Worm (Caenorhabditis elegans): ENCODE measurements around the gene atic-1.

The atic-1 gene

DNA sequence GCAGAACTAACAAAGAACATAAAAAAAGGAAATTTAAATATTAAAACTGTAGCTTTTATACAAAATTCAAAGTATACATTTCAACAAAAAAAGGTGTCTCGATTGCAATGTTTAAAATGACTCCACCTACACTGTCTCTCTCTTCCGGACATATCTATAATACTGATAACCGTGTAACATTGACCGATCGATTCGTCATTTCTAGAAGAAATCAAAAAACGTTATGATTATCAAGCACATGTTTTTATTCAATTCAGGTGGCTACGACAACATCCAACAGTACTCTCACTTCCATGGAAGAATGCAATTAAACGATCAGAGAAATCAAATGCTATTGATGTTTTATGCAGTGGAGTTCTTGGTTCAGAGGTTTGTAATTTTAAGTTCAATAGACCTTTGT, 16.7 kb downstream of the atic-1 start:
- TF ChIP-seq ref-1 (GFP tag; conservative IDR thresholded peaks at IDR 0.05) = no peak
- no peak for TF ChIP-seq med-1 (GFP tag; optimal IDR thresholded peaks at IDR 0.05; ENCODE audit: insufficient read depth)
- TF ChIP-seq klf-2 (GFP tag; conservative IDR thresholded peaks at IDR 0.05) = no peak
- no peak for TF ChIP-seq tab-1 (GFP tag; IDR thresholded peaks at IDR 0.05)
- TF ChIP-seq T22C8.4 (GFP tag; IDR thresholded peaks at IDR 0.05) = no peak
- TF ChIP-seq ztf-29 (GFP tag; IDR thresholded peaks at IDR 0.05) = no peak
- TF ChIP-seq flt-1 (GFP tag; IDR thresholded peaks at IDR 0.05) = no peak
- TF ChIP-seq cog-1 (tag; optimal IDR thresholded peaks at IDR 0.05) = no peak
- no peak for TF ChIP-seq ztf-23 (GFP tag; IDR thresholded peaks at IDR 0.05)

- peak; percentile 13 for TF ChIP-seq cog-1 (tag; optimal IDR thresholded peaks at IDR 0.05)
- no peak for TF ChIP-seq ref-1 (GFP tag; conservative IDR thresholded peaks at IDR 0.05)
Observed at ce11 chrIV:7902221-7902904, 20.5 kb downstream of the atic-1 start, which contains the start of gene arp-11. TSS of gene arp-11 (minus strand) at chrIV:7902271.

DNA sequence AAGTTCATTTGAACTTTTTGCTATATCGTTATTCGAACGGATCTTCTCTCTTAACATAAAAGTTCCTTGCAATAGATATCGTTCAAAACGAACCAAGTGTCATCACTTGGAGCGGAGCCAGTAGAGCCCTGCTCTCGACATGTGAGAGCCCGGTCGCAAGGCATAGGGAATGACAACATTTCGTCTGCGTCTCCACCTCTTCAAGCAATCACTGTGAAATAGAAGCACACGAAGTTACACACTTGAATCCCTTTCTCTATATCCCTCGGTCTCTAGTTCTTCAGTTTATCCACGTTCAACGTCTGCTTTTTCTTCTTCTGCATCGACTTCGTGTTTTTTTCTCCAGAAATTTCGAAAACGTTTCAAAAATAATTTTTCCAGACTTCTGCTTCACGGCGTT, 21.5 kb downstream of the atic-1 start, which contains the start of gene C49H3.6:
Gene C49H3.6, plus strand, starts transcription at position 380 of the 400 bp plus-strand sequence.
- TF ChIP-seq cog-1 (tag; optimal IDR thresholded peaks at IDR 0.05) = peak; percentile 29
- TF ChIP-seq med-1 (GFP tag; optimal IDR thresholded peaks at IDR 0.05; ENCODE audit: insufficient read depth) = no peak

DNA sequence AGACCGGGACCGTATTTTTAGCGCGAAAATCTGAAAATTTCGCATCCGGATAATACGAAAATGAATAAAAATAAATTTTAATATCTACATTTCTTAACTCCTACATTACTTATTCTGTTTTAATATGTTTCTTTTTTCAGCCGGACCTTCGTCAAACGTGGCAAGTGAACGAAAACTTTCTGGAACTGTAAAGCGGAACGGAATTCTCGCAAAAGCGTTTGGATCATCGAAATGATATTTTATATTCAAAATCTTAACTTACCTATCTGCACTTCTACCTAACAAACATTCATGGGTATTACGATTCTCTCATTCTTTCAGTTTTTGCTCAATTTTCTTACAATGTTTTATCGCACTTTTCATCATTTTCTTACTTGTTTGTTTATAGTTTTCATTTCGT, 24.8 kb downstream of the atic-1 start:
- TF ChIP-seq T22C8.4 (GFP tag; IDR thresholded peaks at IDR 0.05) (no peak), tab-1 (GFP tag; IDR thresholded peaks at IDR 0.05) (no peak), cog-1 (tag; optimal IDR thresholded peaks at IDR 0.05) (no peak), ref-1 (GFP tag; conservative IDR thresholded peaks at IDR 0.05) (no peak), ztf-23 (GFP tag; IDR thresholded peaks at IDR 0.05) (no peak), med-1 (GFP tag; optimal IDR thresholded peaks at IDR 0.05; ENCODE audit: insufficient read depth) (no peak), klf-2 (GFP tag; conservative IDR thresholded peaks at IDR 0.05) (no peak), ztf-29 (GFP tag; IDR thresholded peaks at IDR 0.05) (no peak), flt-1 (GFP tag; IDR thresholded peaks at IDR 0.05) (no peak)

- TF ChIP-seq med-1 (GFP tag; optimal IDR thresholded peaks at IDR 0.05; ENCODE audit: insufficient read depth) = no peak
- TF ChIP-seq flt-1 (GFP tag; IDR thresholded peaks at IDR 0.05) = peak; percentile 47; the same call in 1 of the 2 replicates
- no peak for TF ChIP-seq ztf-29 (GFP tag; IDR thresholded peaks at IDR 0.05)
- TF ChIP-seq tab-1 (GFP tag; IDR thresholded peaks at IDR 0.05) = no peak
- TF ChIP-seq cog-1 (tag; optimal IDR thresholded peaks at IDR 0.05) = no peak
Observed at ce11 chrIV:7909455-7910141, 27.8 kb downstream of the atic-1 start.

- TF ChIP-seq cog-1 (tag; optimal IDR thresholded peaks at IDR 0.05) (no peak), T22C8.4 (GFP tag; IDR thresholded peaks at IDR 0.05) (peak; percentile 54; the same call in 1 of the 2 replicates)
Observed at ce11 chrIV:7910197-7910735, 28.4 kb downstream of the atic-1 start, which contains the start of the genes npp-27 and ntl-4. TSS of gene npp-27 (minus strand) at chrIV:7910247. TSS of gene ntl-4 (plus strand) at chrIV:7910575.

ce11 chrIV:7914991-7915390, 33.2 kb downstream of the atic-1 start, which contains the start of gene C49H3.4:
TSS of gene C49H3.4 (plus strand) at chrIV:7915291.
- no peak for TF ChIP-seq med-1 (GFP tag; optimal IDR thresholded peaks at IDR 0.05; ENCODE audit: insufficient read depth)
- TF ChIP-seq klf-2 (GFP tag; conservative IDR thresholded peaks at IDR 0.05) = no peak
- no peak for TF ChIP-seq flt-1 (GFP tag; IDR thresholded peaks at IDR 0.05)
- TF ChIP-seq ztf-29 (GFP tag; IDR thresholded peaks at IDR 0.05) = no peak
- no peak for TF ChIP-seq ref-1 (GFP tag; conservative IDR thresholded peaks at IDR 0.05)
- no peak for TF ChIP-seq T22C8.4 (GFP tag; IDR thresholded peaks at IDR 0.05)
- no peak for TF ChIP-seq tab-1 (GFP tag; IDR thresholded peaks at IDR 0.05)

ce11 chrIV:7916907-7917306, 35.1 kb downstream of the atic-1 start:
- no peak for TF ChIP-seq tab-1 (GFP tag; IDR thresholded peaks at IDR 0.05)
- no peak for TF ChIP-seq med-1 (GFP tag; optimal IDR thresholded peaks at IDR 0.05; ENCODE audit: insufficient read depth)
- TF ChIP-seq cog-1 (tag; optimal IDR thresholded peaks at IDR 0.05) = no peak
- no peak for TF ChIP-seq ref-1 (GFP tag; conservative IDR thresholded peaks at IDR 0.05)
- TF ChIP-seq flt-1 (GFP tag; IDR thresholded peaks at IDR 0.05) = no peak
- TF ChIP-seq T22C8.4 (GFP tag; IDR thresholded peaks at IDR 0.05) = no peak
- TF ChIP-seq ztf-23 (GFP tag; IDR thresholded peaks at IDR 0.05) = no peak

DNA sequence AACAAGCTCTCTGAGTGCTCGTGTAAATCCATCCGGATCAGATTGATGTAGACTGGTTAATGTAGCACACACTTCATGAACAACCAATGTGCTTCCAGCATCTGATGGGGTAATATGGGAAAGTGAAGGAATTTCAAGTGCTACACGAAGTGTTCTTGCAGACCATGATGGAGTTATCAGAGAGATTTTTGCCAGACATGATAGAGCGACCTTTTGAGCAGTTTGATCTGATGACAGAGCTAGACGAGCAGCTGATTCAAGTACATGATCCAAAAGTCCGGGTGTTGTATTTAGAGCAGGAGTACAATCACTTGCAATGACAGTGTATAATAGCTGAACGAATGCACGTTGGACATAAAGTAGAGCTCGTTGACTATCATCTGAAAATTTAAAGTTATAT, 36.1 kb downstream of the atic-1 start:
- TF ChIP-seq ztf-23 (GFP tag; IDR thresholded peaks at IDR 0.05) (no peak), flt-1 (GFP tag; IDR thresholded peaks at IDR 0.05) (no peak), T22C8.4 (GFP tag; IDR thresholded peaks at IDR 0.05) (no peak), med-1 (GFP tag; optimal IDR thresholded peaks at IDR 0.05; ENCODE audit: insufficient read depth) (no peak), klf-2 (GFP tag; conservative IDR thresholded peaks at IDR 0.05) (no peak), ztf-29 (GFP tag; IDR thresholded peaks at IDR 0.05) (no peak), cog-1 (tag; optimal IDR thresholded peaks at IDR 0.05) (no peak), ref-1 (GFP tag; conservative IDR thresholded peaks at IDR 0.05) (no peak), tab-1 (GFP tag; IDR thresholded peaks at IDR 0.05) (no peak)

DNA sequence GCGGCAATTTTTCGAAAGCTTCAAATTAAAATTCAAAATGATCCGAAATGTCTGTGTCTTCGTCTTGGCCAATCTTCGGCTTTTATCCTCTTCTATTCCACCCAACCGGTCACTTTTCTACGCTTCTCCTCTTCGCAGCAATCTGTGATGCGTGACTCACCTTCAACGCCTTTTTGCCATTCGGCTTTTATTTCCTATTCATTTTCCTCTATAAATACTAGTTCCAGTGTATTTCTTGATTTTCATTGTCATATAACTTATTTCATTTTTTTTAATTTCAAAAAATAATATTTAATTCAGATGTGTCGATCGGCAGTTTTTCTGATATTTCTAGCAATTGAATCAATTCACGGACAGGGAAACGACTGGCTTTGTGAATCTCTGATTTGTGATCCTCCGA, 38.3 kb downstream of the atic-1 start, which contains the start of gene C49H3.16:
Gene C49H3.16, plus strand, starts transcription at position 301 of the 400 bp plus-strand sequence.
- no peak for TF ChIP-seq ztf-23 (GFP tag; IDR thresholded peaks at IDR 0.05)
- no peak for TF ChIP-seq flt-1 (GFP tag; IDR thresholded peaks at IDR 0.05)
- no peak for TF ChIP-seq T22C8.4 (GFP tag; IDR thresholded peaks at IDR 0.05)

Data from whole organism, midembryonic.